Worm (Caenorhabditis elegans): ENCODE results near the gene C02E7.7.

- TF ChIP-seq ref-1 (GFP tag; conservative IDR thresholded peaks at IDR 0.05) (no peak), ztf-29 (GFP tag; IDR thresholded peaks at IDR 0.05) (no peak), flt-1 (GFP tag; IDR thresholded peaks at IDR 0.05) (no peak), cog-1 (tag; optimal IDR thresholded peaks at IDR 0.05) (no peak), med-1 (GFP tag; optimal IDR thresholded peaks at IDR 0.05; ENCODE audit: insufficient read depth) (no peak), T22C8.4 (GFP tag; IDR thresholded peaks at IDR 0.05) (no peak), klf-2 (GFP tag; conservative IDR thresholded peaks at IDR 0.05) (no peak)
Measured at ce11 chrV:4901074-4901473, 17.3 kb downstream of the C02E7.7 start, which contains the start of gene ugt-67.

All from whole organism, midembryonic.